Fruit fly (Drosophila melanogaster) whole organism, embryonic: ENCODE data around the gene CG43136.
A peak's percentile ranks its signal among the peaks of the same experiment; 100 is the strongest.

ENCODE experiments used
- ATbp ChIP-seq: fragments of 200-800 bp; sonication (Bioruptor generic); optimal IDR thresholded peaks from 2 replicates; lab custom pipeline; 2017; ENCODE audit warnings: missing biosample characterization, mild to moderate bottlenecking, missing genetic modification characterization, missing genetic modification reagents
- CG10267 ChIP-seq: fragments of 200-800 bp; sonication (Bioruptor generic); optimal IDR thresholded peaks from 2 replicates; lab custom pipeline; 2018; ENCODE audit warnings: missing biosample characterization, mild to moderate bottlenecking, missing genetic modification characterization, moderate library complexity
- CG10654 ChIP-seq: fragments of 200-800 bp; sonication (Bioruptor generic); optimal IDR thresholded peaks from 2 replicates; lab custom pipeline; 2016; ENCODE audit warnings: missing biosample characterization, missing genetic modification characterization
- CG11456 ChIP-seq: fragments of 200-800 bp; sonication (Bioruptor generic); IDR thresholded peaks from 3 replicates; pipeline ENCODE4 v1.3.6; 2022; ENCODE audit warnings: missing biosample characterization, missing genetic modification characterization
- CG12391 ChIP-seq: fragments of 200-800 bp; sonication (Bioruptor generic); optimal IDR thresholded peaks from 3 replicates; lab custom pipeline; 2018; ENCODE audit warnings: missing biosample characterization, mild to moderate bottlenecking, missing genetic modification characterization, moderate library complexity
- CG13287 ChIP-seq: fragments of 200-800 bp; sonication (Bioruptor generic); IDR thresholded peaks from 2 replicates; pipeline ENCODE4 v1.3.6; 2022; ENCODE audit warnings: missing biosample characterization, missing genetic modification characterization; ENCODE audit not compliant: partially characterized antibody
- CG13424 ChIP-seq: fragments of 200-800 bp; sonication (Bioruptor generic); optimal IDR thresholded peaks from 2 replicates; lab custom pipeline; 2019; ENCODE audit warnings: missing biosample characterization, mild to moderate bottlenecking, missing genetic modification characterization, moderate library complexity
- CG14441 ChIP-seq: fragments of 200-800 bp; sonication (Bioruptor generic); IDR thresholded peaks from 2 replicates; pipeline ENCODE4 v1.3.6; 2022; ENCODE audit warnings: missing biosample characterization, missing genetic modification characterization
- CG14710 ChIP-seq: fragments of 200-800 bp; sonication (Bioruptor generic); optimal IDR thresholded peaks from 3 replicates; lab custom pipeline; 2019; ENCODE audit warnings: missing biosample characterization, mild to moderate bottlenecking, missing genetic modification characterization, moderate library complexity
- CG14860 ChIP-seq: fragments of 200-800 bp; sonication (Bioruptor generic); IDR thresholded peaks from 3 replicates; pipeline ENCODE4 v1.3.6; 2022; ENCODE audit warnings: missing biosample characterization, missing genetic modification characterization; ENCODE audit not compliant: partially characterized antibody
- CG15514 ChIP-seq: fragments of 200-800 bp; sonication (Bioruptor generic); optimal IDR thresholded peaks from 3 replicates; lab custom pipeline; 2017; ENCODE audit warnings: missing biosample characterization, missing genetic modification characterization, mild to moderate bottlenecking, moderate library complexity, missing genetic modification reagents
- CG15696 ChIP-seq: fragments of 200-800 bp; sonication (Bioruptor generic); optimal IDR thresholded peaks from 2 replicates; lab custom pipeline; 2019; ENCODE audit warnings: missing biosample characterization, mild to moderate bottlenecking, missing genetic modification characterization, moderate library complexity
- CG18262 ChIP-seq: fragments of 200-800 bp; optimal IDR thresholded peaks from 3 replicates; lab custom pipeline; 2019; ENCODE audit warnings: missing biosample characterization, mild to moderate bottlenecking, missing genetic modification characterization, moderate library complexity
- CG18476 ChIP-seq: fragments of 200-800 bp; sonication (Bioruptor generic); optimal IDR thresholded peaks from 2 replicates; lab custom pipeline; 2016; ENCODE audit warnings: missing biosample characterization, mild to moderate bottlenecking, missing genetic modification characterization
- CG2199 ChIP-seq: fragments of 200-800 bp; sonication (Bioruptor generic); IDR thresholded peaks from 3 replicates; pipeline ENCODE4 v1.3.6; 2022; ENCODE audit warnings: missing biosample characterization, missing genetic modification characterization
- CG2712 ChIP-seq: fragments of 200-800 bp; optimal IDR thresholded peaks from 3 replicates; lab custom pipeline; 2019; ENCODE audit warnings: missing biosample characterization, mild to moderate bottlenecking, missing genetic modification characterization, moderate library complexity
- CG4360 ChIP-seq: fragments of 200-800 bp; sonication (Bioruptor generic); IDR thresholded peaks from 2 replicates; pipeline ENCODE4 v1.3.6; 2022; ENCODE audit warnings: missing biosample characterization, missing genetic modification characterization
- CG4854 ChIP-seq: fragments of 200-800 bp; sonication (Bioruptor generic); optimal IDR thresholded peaks from 2 replicates; lab custom pipeline; 2016; ENCODE audit warnings: missing biosample characterization, missing genetic modification characterization, inconsistent platforms
- CG5180 ChIP-seq: fragments of 200-800 bp; sonication (Bioruptor generic); optimal IDR thresholded peaks from 3 replicates; lab custom pipeline; 2017; ENCODE audit warnings: missing biosample characterization, missing genetic modification characterization, mild to moderate bottlenecking, moderate library complexity, missing genetic modification reagents
- CG7357 ChIP-seq: fragments of 200-800 bp; sonication (Bioruptor generic); IDR thresholded peaks from 3 replicates; pipeline ENCODE4 v1.3.6; 2022; ENCODE audit warnings: missing biosample characterization, missing genetic modification characterization
- CG9932 ChIP-seq: fragments of 200-800 bp; sonication (Bioruptor generic); IDR thresholded peaks from 2 replicates; pipeline ENCODE4 v1.3.6; 2022; ENCODE audit warnings: missing biosample characterization, missing genetic modification characterization
- Dp ChIP-seq: fragments of 200-800 bp; sonication (Bioruptor generic); optimal IDR thresholded peaks from 2 replicates; lab custom pipeline; 2018; ENCODE audit warnings: missing biosample characterization, mild to moderate bottlenecking, missing genetic modification characterization, moderate library complexity
- Elba2 ChIP-seq: fragments of 200-800 bp; sonication (Bioruptor generic); optimal IDR thresholded peaks from 3 replicates; lab custom pipeline; 2016; ENCODE audit warnings: missing biosample characterization, missing genetic modification characterization
- Fer1 ChIP-seq: fragments of 200-800 bp; sonication (Bioruptor generic); optimal IDR thresholded peaks from 2 replicates; lab custom pipeline; 2017; ENCODE audit warnings: missing biosample characterization, mild to moderate bottlenecking, missing genetic modification characterization
- Gug ChIP-seq: fragments of 200-800 bp; sonication (Bioruptor generic); IDR thresholded peaks from 4 replicates; pipeline ENCODE4 v1.3.6; 2022; ENCODE audit warnings: missing biosample characterization, missing genetic modification characterization
- HLH4C ChIP-seq: fragments of 200-800 bp; sonication (Bioruptor generic); IDR thresholded peaks from 3 replicates; pipeline ENCODE4 v1.3.6; 2022; ENCODE audit warnings: missing biosample characterization, missing genetic modification characterization; ENCODE audit not compliant: partially characterized antibody
- Lhr ChIP-seq: fragments of 200-800 bp; sonication (Bioruptor generic); optimal IDR thresholded peaks from 3 replicates; lab custom pipeline; 2017; ENCODE audit warnings: mild to moderate bottlenecking, missing biosample characterization, missing genetic modification reagents, missing genetic modification characterization
- Med ChIP-seq: fragments of 200-800 bp; sonication (Bioruptor generic); peaks from one replicate; lab custom pipeline; 2016; ENCODE audit warnings: missing biosample characterization, missing genetic modification characterization, mild to moderate bottlenecking, inconsistent platforms, moderate library complexity
- Poxn ChIP-seq: fragments of 200-800 bp; sonication (Bioruptor generic); IDR thresholded peaks from 2 replicates; pipeline ENCODE4 v1.3.6; 2022; ENCODE audit warnings: missing biosample characterization, missing genetic modification characterization
- Side ChIP-seq: fragments of 200-800 bp; sonication (Bioruptor generic); optimal IDR thresholded peaks from 2 replicates; lab custom pipeline; 2016; ENCODE audit warnings: missing biosample characterization, missing genetic modification characterization
- YL-1 ChIP-seq: fragments of 200-800 bp; sonication (Bioruptor generic); optimal IDR thresholded peaks from 3 replicates; lab custom pipeline; 2017; ENCODE audit warnings: missing biosample characterization, mild to moderate bottlenecking, missing genetic modification characterization
- amos ChIP-seq: fragments of 200-800 bp; sonication (Bioruptor generic); IDR thresholded peaks from 2 replicates; pipeline ENCODE4 v1.3.6; 2022; ENCODE audit warnings: missing biosample characterization, missing genetic modification characterization; ENCODE audit not compliant: partially characterized antibody
- dan ChIP-seq: fragments of 200-800 bp; sonication (Bioruptor generic); IDR thresholded peaks from 2 replicates; pipeline ENCODE4 v1.3.6; 2022; ENCODE audit warnings: missing biosample characterization, missing genetic modification characterization
- dmrt11E ChIP-seq: fragments of 200-800 bp; sonication (Bioruptor generic); optimal IDR thresholded peaks from 3 replicates; lab custom pipeline; 2018; ENCODE audit warnings: missing biosample characterization, mild to moderate bottlenecking, missing genetic modification characterization, moderate library complexity
- ewg ChIP-seq: fragments of 200-800 bp; sonication (Bioruptor generic); optimal IDR thresholded peaks from 3 replicates; lab custom pipeline; 2017; ENCODE audit warnings: mild to moderate bottlenecking, missing biosample characterization, missing genetic modification reagents, missing genetic modification characterization
- eyg ChIP-seq: fragments of 200-800 bp; sonication (Bioruptor generic); optimal IDR thresholded peaks from 3 replicates; lab custom pipeline; 2016; ENCODE audit warnings: missing biosample characterization, missing genetic modification characterization
- gsb-n ChIP-seq: fragments of 200-800 bp; sonication (Bioruptor generic); optimal IDR thresholded peaks from 3 replicates; lab custom pipeline; 2018; ENCODE audit warnings: missing biosample characterization, mild to moderate bottlenecking, missing genetic modification characterization
- hb ChIP-seq: fragments of 200-800 bp; sonication (Bioruptor generic); IDR thresholded peaks from 3 replicates; pipeline ENCODE4 v1.3.6; 2022; ENCODE audit warnings: missing biosample characterization, missing genetic modification characterization; ENCODE audit not compliant: partially characterized antibody
- hbn ChIP-seq: fragments of 200-800 bp; sonication (Bioruptor generic); IDR thresholded peaks from 2 replicates; pipeline ENCODE4 v1.3.6; 2022; ENCODE audit warnings: missing biosample characterization, missing genetic modification characterization; ENCODE audit not compliant: partially characterized antibody
- jing ChIP-seq: fragments of 200-800 bp; sonication (Bioruptor generic); optimal IDR thresholded peaks from 2 replicates; lab custom pipeline; 2018; ENCODE audit warnings: missing biosample characterization, mild to moderate bottlenecking, missing genetic modification characterization
- jumu ChIP-seq: fragments of 200-800 bp; sonication (Bioruptor generic); optimal IDR thresholded peaks from 3 replicates; lab custom pipeline; 2016; ENCODE audit warnings: missing biosample characterization, missing genetic modification characterization
- klu ChIP-seq: fragments of 200-800 bp; sonication (Bioruptor generic); IDR thresholded peaks from 2 replicates; pipeline ENCODE4 v1.3.6; 2022; ENCODE audit warnings: missing biosample characterization, missing genetic modification characterization
- lola ChIP-seq, 3 experiments: fragments of >200 bp in 2 of 3; fragments of 200-800 bp in 1 of 3; sonication (Bioruptor generic) in 1 of 3; optimal IDR thresholded peaks; 2 replicates each; lab custom pipeline; 2017 to 2019; ENCODE audit warnings: missing biosample characterization in 3 of 3, missing genetic modification characterization in 3 of 3, mild to moderate bottlenecking in 1 of 3, moderate library complexity in 1 of 3
- mirr ChIP-seq: fragments of 200-800 bp; sonication (Bioruptor generic); optimal IDR thresholded peaks from 3 replicates; lab custom pipeline; 2018; ENCODE audit warnings: missing biosample characterization, mild to moderate bottlenecking, missing genetic modification characterization
- nerfin-2 ChIP-seq: fragments of 200-800 bp; sonication (Bioruptor generic); IDR thresholded peaks from 2 replicates; pipeline ENCODE4 v1.3.6; 2022; ENCODE audit warnings: missing biosample characterization, missing genetic modification characterization; ENCODE audit not compliant: partially characterized antibody
- phol ChIP-seq: fragments of 200-800 bp; sonication (Bioruptor generic); optimal IDR thresholded peaks from 3 replicates; lab custom pipeline; 2018; ENCODE audit warnings: missing biosample characterization, mild to moderate bottlenecking, missing genetic modification characterization, moderate library complexity
- pros ChIP-seq: fragments of 200-800 bp; sonication (Bioruptor generic); optimal IDR thresholded peaks from 3 replicates; lab custom pipeline; 2019; ENCODE audit warnings: missing biosample characterization, mild to moderate bottlenecking, missing genetic modification characterization, moderate library complexity
- sima ChIP-seq: fragments of 200-800 bp; sonication (Bioruptor generic); optimal IDR thresholded peaks from 2 replicates; lab custom pipeline; 2016; ENCODE audit warnings: missing biosample characterization, missing genetic modification characterization
- sna ChIP-seq: fragments of 200-800 bp; sonication (Bioruptor generic); IDR thresholded peaks from 2 replicates; pipeline ENCODE4 v1.3.6; 2022; ENCODE audit warnings: missing biosample characterization, missing genetic modification characterization; ENCODE audit not compliant: partially characterized antibody
- tna ChIP-seq: fragments of 200-800 bp; sonication (Bioruptor generic); IDR thresholded peaks from 2 replicates; pipeline ENCODE4 v1.3.6; 2022; ENCODE audit warnings: missing biosample characterization, missing genetic modification characterization; ENCODE audit not compliant: partially characterized antibody

The CG43136 gene

dm6 chrX:5873164-5873563, 19.6 kb downstream of the CG43136 start, which contains the start of gene GAA1 (continued):
- TF ChIP-seq CG4854 (no peak), Gug (peak; percentile 20; the same call in 1 of the 4 replicates), hbn (GFP tag; lab: Robert Waterston, UW) (peak; percentile 78), phol (tag; lab: Kevin White, UChicago) (peak; percentile 25), CG14860 (GFP tag; lab: Robert Waterston, UW) (peak; percentile 92), dmrt11E (tag; lab: Kevin White, UChicago) (no peak), tna (peak; percentile 97), CG9932 (GFP tag; lab: Robert Waterston, UW) (peak; percentile 40; the same call in 1 of the 2 replicates), CG18262 (peak; percentile 23), CG13424 (peak; percentile 12), nerfin-2 (peak; percentile 94), Elba2 (no peak), CG4360 (GFP tag; lab: Robert Waterston, UW) (peak; percentile 64; the same call in 1 of the 2 replicates), YL-1 (GFP tag; lab: Kevin White, UChicago) (peak; percentile 51), CG15696 (peak; percentile 2), hb (GFP tag; lab: Robert Waterston, UW) (peak; percentile 92), CG2712 (tag; lab: Kevin White, UChicago) (peak; percentile 29), CG12391 (tag; lab: Kevin White, UChicago) (peak; percentile 44), pros (GFP tag; lab: Kevin White, UChicago) (no peak), CG14710 (tag; lab: Kevin White, UChicago) (peak; percentile 39), CG10267 (tag; lab: Kevin White, UChicago) (peak; percentile 27), amos (GFP tag; lab: Robert Waterston, UW) (peak; percentile 79), CG13287 (GFP tag; lab: Robert Waterston, UW) (peak; percentile 86), HLH4C (peak; percentile 98)

dm6 chrX:5876584-5876983, 23.0 kb downstream of the CG43136 start, which contains the start of gene mof:
TSS of gene mof (minus strand) at chrX:5876853.
- peak; percentile 60 for TF ChIP-seq Med (GFP tag; lab: Kevin White, UChicago)
- TF ChIP-seq CG10654, result no peak
- no peak for TF ChIP-seq Side (GFP tag; lab: Kevin White, UChicago)
- no peak for TF ChIP-seq jumu (GFP tag; lab: Kevin White, UChicago)
- TF ChIP-seq Lhr (GFP tag; lab: Kevin White, UChicago), result no peak
- TF ChIP-seq sna, result peak; percentile 72
- TF ChIP-seq CG18476 (GFP tag; lab: Kevin White, UChicago), result no peak
- no peak for TF ChIP-seq CG14441 (GFP tag; lab: Robert Waterston, UW)
- no peak for TF ChIP-seq ewg (GFP tag; lab: Kevin White, UChicago)
- no peak for TF ChIP-seq Poxn
- no peak for TF ChIP-seq eyg
- no peak for TF ChIP-seq gsb-n (tag; lab: Kevin White, UChicago)
- no peak for TF ChIP-seq jing
- no peak for TF ChIP-seq klu (GFP tag; lab: Robert Waterston, UW)
- TF ChIP-seq Dp (GFP tag; lab: Kevin White, UChicago), result peak; percentile 78
- no peak for TF ChIP-seq lola (GFP tag; optimal IDR thresholded peaks at IDR 0.05; lab: Kevin White, UChicago)
- no peak for TF ChIP-seq CG2199 (GFP tag; lab: Robert Waterston, UW)
- no peak for TF ChIP-seq dmrt11E (tag; lab: Kevin White, UChicago)
- no peak for TF ChIP-seq CG5180 (GFP tag; lab: Kevin White, UChicago)
- peak; percentile 5 for TF ChIP-seq Fer1 (GFP tag; lab: Kevin White, UChicago)
- TF ChIP-seq CG15514 (GFP tag; lab: Kevin White, UChicago), result peak; percentile 46
- no peak for TF ChIP-seq sima (GFP tag; lab: Kevin White, UChicago)
- no peak for TF ChIP-seq CG7357 (GFP tag; lab: Robert Waterston, UW)
- no peak for TF ChIP-seq dan
- no peak for TF ChIP-seq mirr (GFP tag; lab: Kevin White, UChicago)
- TF ChIP-seq ATbp (GFP tag; lab: Kevin White, UChicago), result no peak
- no peak for TF ChIP-seq CG11456 (GFP tag; lab: Robert Waterston, UW)
